Worm (Caenorhabditis elegans) whole organism, dauer: ENCODE results near the gene W03F8.6.
"Not testable (repeated sequence)": the region's sequence is repeated elsewhere in the genome, so short reads cannot be mapped to it uniquely, and the experiment has no call there.

ENCODE experiments used
- unc-62 ChIP-seq: sonication (generic microtip); optimal IDR thresholded peaks from 2 replicates; lab custom pipeline; 2017; ENCODE audit warnings: missing biosample characterization, missing genetic modification reagents, missing genetic modification characterization

The W03F8.6 gene

ce11 chrIV:5186480-5187205 lies at the start of gene W03F8.6, which contains the start of gene mtrf-1L:
W03F8.6 (minus strand) TSS chrIV:5186580.
mtrf-1L (plus strand) TSS chrIV:5187155.
- no peak for TF ChIP-seq unc-62 (GFP tag; lab: Kevin White, UChicago)

- TF ChIP-seq unc-62 (GFP tag; lab: Kevin White, UChicago) = no peak
These were observed 44.1 kb upstream of the W03F8.6 start, which contains the start of gene thn-5 for ce11 chrIV:5230530-5230929. thn-5 (plus strand) TSS chrIV:5230830.

ce11 chrIV:5228619-5229018 lies 42.2 kb upstream of the W03F8.6 start, which contains the start of gene thn-6:
thn-6 (plus strand) TSS chrIV:5228919.
- no peak for TF ChIP-seq unc-62 (GFP tag; lab: Kevin White, UChicago)

- not testable (repeated sequence) for TF ChIP-seq unc-62 (GFP tag; lab: Kevin White, UChicago)
These were observed 40.2 kb upstream of the W03F8.6 start, which contains the start of gene nsph-4.1 for ce11 chrIV:5226552-5226951. nsph-4.1 (plus strand) TSS chrIV:5226852.

- TF ChIP-seq unc-62 (GFP tag; lab: Kevin White, UChicago) = not testable (repeated sequence)
These were observed 39.0 kb upstream of the W03F8.6 start, which contains the start of gene cylc-1 for ce11 chrIV:5225277-5225822. cylc-1 (minus strand) TSS chrIV:5225772.

ce11 chrIV:5224238-5224637 lies 37.9 kb upstream of the W03F8.6 start, which contains the start of gene Y59E9AL.8:
Y59E9AL.8 (minus strand) TSS chrIV:5224338.
- TF ChIP-seq unc-62 (GFP tag; lab: Kevin White, UChicago) = no peak

ce11 chrIV:5221721-5222120 lies 35.3 kb upstream of the W03F8.6 start:
- no peak for TF ChIP-seq unc-62 (GFP tag; lab: Kevin White, UChicago)

- not testable (repeated sequence) for TF ChIP-seq unc-62 (GFP tag; lab: Kevin White, UChicago)
These were observed 32.1 kb upstream of the W03F8.6 start, which contains the start of gene nsph-4.2 for ce11 chrIV:5218496-5218895. nsph-4.2 (plus strand) TSS chrIV:5218796.

ce11 chrIV:5216349-5216748 lies 30.0 kb upstream of the W03F8.6 start:
- no peak for TF ChIP-seq unc-62 (GFP tag; lab: Kevin White, UChicago)

- no peak for TF ChIP-seq unc-62 (GFP tag; lab: Kevin White, UChicago)
These were observed 28.7 kb upstream of the W03F8.6 start, which contains the start of gene Y59E9AL.4 for ce11 chrIV:5215092-5215491. Y59E9AL.4 (minus strand) TSS chrIV:5215192.

- no peak for TF ChIP-seq unc-62 (GFP tag; lab: Kevin White, UChicago)
These were observed 24.2 kb upstream of the W03F8.6 start for ce11 chrIV:5210606-5211005.

- no peak for TF ChIP-seq unc-62 (GFP tag; lab: Kevin White, UChicago)
These were observed 23.0 kb upstream of the W03F8.6 start, which contains the start of the genes Y59E9AL.36 and nbet-1 for ce11 chrIV:5209390-5209789. Y59E9AL.36 (minus strand) TSS chrIV:5209481. nbet-1 (plus strand) TSS chrIV:5209501.

- TF ChIP-seq unc-62 (GFP tag; lab: Kevin White, UChicago) = no peak
These were observed 20.3 kb upstream of the W03F8.6 start for ce11 chrIV:5206716-5207115.

- no peak for TF ChIP-seq unc-62 (GFP tag; lab: Kevin White, UChicago)
These were observed 18.2 kb upstream of the W03F8.6 start, which contains the start of gene tni-4 for ce11 chrIV:5204573-5204972. tni-4 (plus strand) TSS chrIV:5204591.

ce11 chrIV:5202575-5202974 lies 16.2 kb upstream of the W03F8.6 start:
- TF ChIP-seq unc-62 (GFP tag; lab: Kevin White, UChicago) = no peak

ce11 chrIV:5200813-5201212 lies 14.4 kb upstream of the W03F8.6 start:
- no peak for TF ChIP-seq unc-62 (GFP tag; lab: Kevin White, UChicago)
